Fruit fly (Drosophila melanogaster): ENCODE data around the gene CG32579.

The CG32579 gene

dm6 chrX:16335107-16335642 is 12.1 kb downstream of the CG32579 start (continued):
- TF ChIP-seq BEAF-32 (GFP tag; optimal IDR thresholded peaks at IDR 0.05): peak; percentile 6
- TF ChIP-seq odd (GFP tag; optimal IDR thresholded peaks at IDR 0.05): peak; percentile 71
- peak; percentile 65 for TF ChIP-seq CG4424 (GFP tag; optimal IDR thresholded peaks at IDR 0.05)
- peak; percentile 55 for TF ChIP-seq CG11085 (GFP tag; IDR thresholded peaks at IDR 0.05)
- TF ChIP-seq ttk (GFP tag; IDR thresholded peaks at IDR 0.05): peak; percentile 72
- TF ChIP-seq wdn (GFP tag; IDR thresholded peaks at IDR 0.05): peak; percentile 71
- TF ChIP-seq CG8388 (GFP tag; optimal IDR thresholded peaks at IDR 0.05): peak; percentile 57
- peak; percentile 4 for TF ChIP-seq ac (GFP tag; optimal IDR thresholded peaks at IDR 0.05)
- TF ChIP-seq Rx (GFP tag; IDR thresholded peaks at IDR 0.05): no peak; the same call in 1 of the 2 replicates
- peak; percentile 75; the same call in 2 of the 3 replicates for TF ChIP-seq B-H1 (GFP tag; IDR thresholded peaks at IDR 0.05)
- no peak for TF ChIP-seq Poxn (GFP tag; IDR thresholded peaks at IDR 0.05)
- TF ChIP-seq CG12659 (GFP tag; optimal IDR thresholded peaks at IDR 0.05): peak; percentile 78
- TF ChIP-seq Pdp1 (GFP tag; optimal IDR thresholded peaks at IDR 0.05): peak; percentile 76 to 84
- peak; percentile 68 for TF ChIP-seq CG7556 (GFP tag; optimal IDR thresholded peaks at IDR 0.05)
- peak; percentile 52 for TF ChIP-seq trh (GFP tag; optimal IDR thresholded peaks at IDR 0.05)
- peak; percentile 67 for TF ChIP-seq B-H2 (GFP tag; optimal IDR thresholded peaks at IDR 0.05)
- no peak for TF ChIP-seq sc (optimal IDR thresholded peaks at IDR 0.05)
- no peak for TF ChIP-seq sc (GFP tag; optimal IDR thresholded peaks at IDR 0.05)
- TF ChIP-seq CG17328 (GFP tag; IDR thresholded peaks at IDR 0.05): peak; percentile 78
- peak; percentile 68 for TF ChIP-seq gcm2 (GFP tag; optimal IDR thresholded peaks at IDR 0.05)
- peak; percentile 68 for TF ChIP-seq CG6813 (GFP tag; optimal IDR thresholded peaks at IDR 0.05)
- TF ChIP-seq hb (GFP tag; IDR thresholded peaks at IDR 0.05; ENCODE audit: partially characterized antibody): no peak
- TF ChIP-seq ranshi (GFP tag; IDR thresholded peaks at IDR 0.05): peak; percentile 62; the same call in 1 of the 2 replicates
- peak; percentile 73 for TF ChIP-seq az2 (GFP tag; optimal IDR thresholded peaks at IDR 0.05)
- peak; percentile 77 for TF ChIP-seq Sox102F (GFP tag; optimal IDR thresholded peaks at IDR 0.05)
- TF ChIP-seq CG17912 (GFP tag; optimal IDR thresholded peaks at IDR 0.05): no peak
- peak; percentile 68 for TF ChIP-seq HHEX (GFP tag; optimal IDR thresholded peaks at IDR 0.05)
- TF ChIP-seq Mrtf (GFP tag; IDR thresholded peaks at IDR 0.05): peak; percentile 73
- TF ChIP-seq kni (GFP tag; optimal IDR thresholded peaks at IDR 0.05): peak; percentile 49
- peak; percentile 80 for TF ChIP-seq Fer1 (GFP tag; optimal IDR thresholded peaks at IDR 0.05)
- peak; percentile 73 for TF ChIP-seq CHES-1-like (GFP tag; optimal IDR thresholded peaks at IDR 0.05)
- TF ChIP-seq grn (GFP tag; optimal IDR thresholded peaks at IDR 0.05): no peak
- peak; percentile 53 for TF ChIP-seq p53 (GFP tag; optimal IDR thresholded peaks at IDR 0.05)
- TF ChIP-seq CkIIα-i1 (GFP tag; IDR thresholded peaks at IDR 0.05): no peak
- TF ChIP-seq NFAT (GFP tag; IDR thresholded peaks at IDR 0.05): peak; percentile 79
- TF ChIP-seq Hr51 (GFP tag; optimal IDR thresholded peaks at IDR 0.05): peak; percentile 68
- peak; percentile 49 for TF ChIP-seq scrt (GFP tag; optimal IDR thresholded peaks at IDR 0.05)
- no peak; the same call in 2 of the 3 replicates for TF ChIP-seq sr (GFP tag; IDR thresholded peaks at IDR 0.05)
- peak; percentile 62 for TF ChIP-seq CG33213 (GFP tag; optimal IDR thresholded peaks at IDR 0.05)
- TF ChIP-seq CG2712 (tag; optimal IDR thresholded peaks at IDR 0.05): peak; percentile 57
- TF ChIP-seq al (GFP tag; IDR thresholded peaks at IDR 0.05): peak; percentile 75
- TF ChIP-seq Sry-δ (GFP tag; optimal IDR thresholded peaks at IDR 0.05): peak; percentile 44
- TF ChIP-seq sens-2 (GFP tag; IDR thresholded peaks at IDR 0.05): peak; percentile 72
- peak; percentile 76 for TF ChIP-seq Hsf (GFP tag; optimal IDR thresholded peaks at IDR 0.05)
- peak; percentile 51 for TF ChIP-seq dm (GFP tag; optimal IDR thresholded peaks at IDR 0.05)
- peak; percentile 64 for TF ChIP-seq Fer3 (tag; optimal IDR thresholded peaks at IDR 0.05)
- TF ChIP-seq cg (GFP tag; optimal IDR thresholded peaks at IDR 0.05): no peak
- peak; percentile 74 for TF ChIP-seq CG2678 (tag; optimal IDR thresholded peaks at IDR 0.05)
- TF ChIP-seq tna (GFP tag; IDR thresholded peaks at IDR 0.05; ENCODE audit: partially characterized antibody): peak; percentile 14; the same call in 1 of the 2 replicates
- peak; percentile 63 for TF ChIP-seq shn (GFP tag; optimal IDR thresholded peaks at IDR 0.05)
